Worm (Caenorhabditis elegans): Measurements from ENCODE around the gene col-184.

The col-184 gene

ce11 chrX:13466926-13467866, 2.1 kb upstream of the col-184 start, which contains the start of gene col-183:
Gene col-183 (minus strand): TSS chrX:13467764.
- TF ChIP-seq unc-62 (GFP tag; optimal IDR thresholded peaks at IDR 0.05): no peak

ce11 chrX:13469907-13470647, 822 bp downstream of the col-184 start:
- no peak for TF ChIP-seq unc-62 (GFP tag; optimal IDR thresholded peaks at IDR 0.05)

- TF ChIP-seq unc-62 (GFP tag; optimal IDR thresholded peaks at IDR 0.05): no peak
Measured at ce11 chrX:13471855-13472254, 2.6 kb downstream of the col-184 start, which contains the start of gene tre-4. Gene tre-4 (plus strand): TSS chrX:13472155.

- TF ChIP-seq unc-62 (GFP tag; optimal IDR thresholded peaks at IDR 0.05): no peak
Measured at ce11 chrX:13477356-13477755, 8.1 kb downstream of the col-184 start, which contains the start of gene efn-3. Gene efn-3 (minus strand): TSS chrX:13477456.

- no peak for TF ChIP-seq unc-62 (GFP tag; optimal IDR thresholded peaks at IDR 0.05)
Measured at ce11 chrX:13481704-13482103, 12.4 kb downstream of the col-184 start, which contains the start of gene srd-50. Gene srd-50 (minus strand): TSS chrX:13481804.

- no peak for TF ChIP-seq unc-62 (GFP tag; optimal IDR thresholded peaks at IDR 0.05)
Measured at ce11 chrX:13484813-13485212, 15.6 kb downstream of the col-184 start, which contains the start of gene srd-51. Gene srd-51 (minus strand): TSS chrX:13484913.

ce11 chrX:13493762-13494161, 24.5 kb downstream of the col-184 start:
- TF ChIP-seq unc-62 (GFP tag; optimal IDR thresholded peaks at IDR 0.05): no peak

- TF ChIP-seq unc-62 (GFP tag; optimal IDR thresholded peaks at IDR 0.05): no peak
Measured at ce11 chrX:13499098-13499497, 29.8 kb downstream of the col-184 start.

- TF ChIP-seq unc-62 (GFP tag; optimal IDR thresholded peaks at IDR 0.05): no peak
Measured at ce11 chrX:13499923-13500322, 30.7 kb downstream of the col-184 start.

ce11 chrX:13500568-13500967, 31.3 kb downstream of the col-184 start, which contains the start of gene sad-1:
Gene sad-1 (minus strand): TSS chrX:13500668.
- TF ChIP-seq unc-62 (GFP tag; optimal IDR thresholded peaks at IDR 0.05): no peak

- TF ChIP-seq unc-62 (GFP tag; optimal IDR thresholded peaks at IDR 0.05): no peak
Measured at ce11 chrX:13502282-13502681, 33.0 kb downstream of the col-184 start.

- no peak for TF ChIP-seq unc-62 (GFP tag; optimal IDR thresholded peaks at IDR 0.05)
Measured at ce11 chrX:13503839-13504238, 34.6 kb downstream of the col-184 start.

- TF ChIP-seq unc-62 (GFP tag; optimal IDR thresholded peaks at IDR 0.05): no peak
Measured at ce11 chrX:13505201-13505600, 35.9 kb downstream of the col-184 start.

- TF ChIP-seq unc-62 (GFP tag; optimal IDR thresholded peaks at IDR 0.05): no peak
Measured at ce11 chrX:13506043-13506442, 36.8 kb downstream of the col-184 start.

ce11 chrX:13506493-13506892, 37.2 kb downstream of the col-184 start:
- no peak for TF ChIP-seq unc-62 (GFP tag; optimal IDR thresholded peaks at IDR 0.05)

- TF ChIP-seq unc-62 (GFP tag; optimal IDR thresholded peaks at IDR 0.05): no peak
Measured at ce11 chrX:13507233-13507632, 38.0 kb downstream of the col-184 start, which contains the start of gene H06A10.1. Gene H06A10.1 (plus strand): TSS chrX:13507533.
